Worm (Caenorhabditis elegans) whole organism, L4 larva: ENCODE data around the gene Y54G2A.7.
A peak's percentile ranks its signal among the peaks of the same experiment; 100 is the strongest.

ENCODE experiments used
- F10B5.3 ChIP-seq: sonication (generic microtip); optimal IDR thresholded peaks from 2 replicates; lab custom pipeline; 2016; ENCODE audit warnings: mild to moderate bottlenecking, missing genetic modification characterization, missing compliant biosample characterization
- F44E2.7 ChIP-seq: fragments of 200-800 bp; sonication (Bioruptor generic); IDR thresholded peaks from 2 replicates; pipeline ENCODE4 v2.1.2; 2022; ENCODE audit warnings: missing genetic modification characterization, missing compliant biosample characterization
- Y48G9A.11 ChIP-seq: fragments of 200-800 bp; sonication (Bioruptor generic); IDR thresholded peaks from 2 replicates; pipeline ENCODE4 v1.3.6; 2022; ENCODE audit warnings: missing genetic modification reagents, missing genetic modification characterization, missing compliant biosample characterization
- Y5F2A.4 ChIP-seq: fragments of 200-800 bp; sonication (Bioruptor generic); optimal IDR thresholded peaks from 2 replicates; lab custom pipeline; 2018; ENCODE audit warnings: mild to moderate bottlenecking, missing genetic modification characterization, missing compliant biosample characterization
- ZK337.2 ChIP-seq: fragments of 200-800 bp; sonication (Bioruptor generic); IDR thresholded peaks from 2 replicates; pipeline ENCODE4 v1.3.6; 2022; ENCODE audit warnings: missing genetic modification reagents, missing genetic modification characterization, missing compliant biosample characterization
- ZK546.5 ChIP-seq, 2 experiments: sonication (generic microtip); optimal IDR thresholded peaks; 2 replicates each; lab custom pipeline; 2017; ENCODE audit warnings: missing biosample characterization in 2 of 2, missing genetic modification characterization in 2 of 2
- aha-1 ChIP-seq: fragments of 150-350 bp; peaks from one replicate; lab custom pipeline; 2014; ENCODE audit warnings: missing biosample characterization, missing genetic modification characterization
- attf-4 ChIP-seq: sonication (generic microtip); optimal IDR thresholded peaks from 3 replicates; lab custom pipeline; 2017; ENCODE audit warnings: missing biosample characterization, missing genetic modification characterization
- ceh-20 ChIP-seq: fragments of 200-800 bp; sonication (Bioruptor generic); IDR thresholded peaks from 2 replicates; pipeline ENCODE4 v1.3.6; 2022; ENCODE audit warnings: missing genetic modification reagents, missing genetic modification characterization, missing compliant biosample characterization
- ceh-32 ChIP-seq: sonication (generic microtip); optimal IDR thresholded peaks from 2 replicates; lab custom pipeline; 2016; ENCODE audit warnings: mild to moderate bottlenecking, missing genetic modification characterization, missing compliant biosample characterization; ENCODE audit not compliant: poor library complexity
- ceh-82 ChIP-seq: sonication (generic microtip); optimal IDR thresholded peaks from 2 replicates; lab custom pipeline; 2017; ENCODE audit warnings: missing biosample characterization, missing genetic modification characterization
- ctbp-1 ChIP-seq: fragments of 200-800 bp; sonication (Bioruptor generic); IDR thresholded peaks from 2 replicates; pipeline ENCODE4 v1.3.6; 2022; ENCODE audit warnings: missing genetic modification reagents, missing genetic modification characterization, missing compliant biosample characterization
- daf-12 ChIP-seq: fragments of 150-350 bp; optimal IDR thresholded peaks from 2 replicates; lab custom pipeline; 2014; ENCODE audit warnings: missing biosample characterization, missing genetic modification reagents, missing genetic modification characterization
- daf-16 ChIP-seq, 3 experiments: sonication (generic microtip); optimal IDR thresholded peaks; 2 replicates each; lab custom pipeline; 2016 to 2017; ENCODE audit warnings: missing genetic modification characterization in 3 of 3, missing genetic modification reagents in 3 of 3, mild to moderate bottlenecking in 2 of 3, missing compliant biosample characterization in 2 of 3, missing biosample characterization in 1 of 3, moderate library complexity in 1 of 3
- dve-1 ChIP-seq: sonication (generic microtip); optimal IDR thresholded peaks from 2 replicates; lab custom pipeline; 2017; ENCODE audit warnings: antibody characterized with exemption, mild to moderate bottlenecking, missing genetic modification characterization, missing compliant biosample characterization; ENCODE audit not compliant: insufficient read depth
- egl-43 ChIP-seq: fragments of 200-800 bp; sonication (Bioruptor generic); IDR thresholded peaks from 2 replicates; pipeline ENCODE4 v1.3.6; 2022; ENCODE audit warnings: missing genetic modification reagents, missing genetic modification characterization, missing compliant biosample characterization
- gei-8 ChIP-seq: fragments of 200-800 bp; sonication (Bioruptor generic); optimal IDR thresholded peaks from 2 replicates; lab custom pipeline; 2018; ENCODE audit warnings: mild to moderate bottlenecking, missing genetic modification characterization, missing compliant biosample characterization
- hlh-11 ChIP-seq: fragments of 200-800 bp; sonication (Bioruptor generic); optimal IDR thresholded peaks from 2 replicates; lab custom pipeline; 2018; ENCODE audit warnings: mild to moderate bottlenecking, missing genetic modification characterization, missing compliant biosample characterization
- hlh-30 ChIP-seq: sonication (generic microtip); optimal IDR thresholded peaks from 2 replicates; lab custom pipeline; 2017; ENCODE audit warnings: antibody characterized with exemption, mild to moderate bottlenecking, missing genetic modification characterization, missing compliant biosample characterization; ENCODE audit not compliant: insufficient read depth
- hmg-1.1 ChIP-seq: fragments of 200-800 bp; sonication (Bioruptor generic); IDR thresholded peaks from 2 replicates; pipeline ENCODE4 v1.3.6; 2022; ENCODE audit warnings: missing genetic modification reagents, missing genetic modification characterization, missing compliant biosample characterization
- lin-1 ChIP-seq: fragments of 200-800 bp; sonication (Bioruptor generic); IDR thresholded peaks from 2 replicates; pipeline ENCODE4 v1.3.6; 2022; ENCODE audit warnings: missing genetic modification reagents, missing genetic modification characterization, missing compliant biosample characterization
- lin-15B ChIP-seq: fragments of 150-350 bp; sonication (generic microtip); optimal IDR thresholded peaks from 3 replicates; lab custom pipeline; 2014; ENCODE audit warnings: missing biosample characterization, missing genetic modification characterization
- lin-29 ChIP-seq: fragments of 200-800 bp; sonication (Bioruptor generic); IDR thresholded peaks from 2 replicates; pipeline ENCODE4 v1.3.6; 2022; ENCODE audit warnings: missing genetic modification reagents, missing genetic modification characterization, missing compliant biosample characterization
- lin-38 ChIP-seq: fragments of 200-800 bp; sonication (Bioruptor generic); IDR thresholded peaks from 2 replicates; pipeline ENCODE4 v1.3.6; 2022; ENCODE audit warnings: missing genetic modification reagents, missing genetic modification characterization, missing compliant biosample characterization
- lir-3 ChIP-seq: sonication (generic microtip); optimal IDR thresholded peaks from 2 replicates; lab custom pipeline; 2016; ENCODE audit warnings: mild to moderate bottlenecking, missing genetic modification characterization, missing compliant biosample characterization
- madf-5 ChIP-seq, 2 experiments: fragments of 200-800 bp; sonication (Bioruptor generic); IDR thresholded peaks; 2 replicates each; pipeline ENCODE4 v1.3.6; 2022; ENCODE audit warnings: missing compliant biosample characterization in 2 of 2, missing genetic modification characterization in 2 of 2
- madf-9 ChIP-seq: fragments of 200-800 bp; sonication (Bioruptor generic); conservative IDR thresholded peaks from 2 replicates; pipeline ENCODE4 v1.3.6; 2022; ENCODE audit warnings: missing genetic modification reagents, missing genetic modification characterization, missing compliant biosample characterization
- mdl-1 ChIP-seq, 2 experiments: fragments of 150-350 bp in 1 of 2; sonication (generic microtip) in 1 of 2; optimal IDR thresholded peaks; 2 replicates each; lab custom pipeline; 2014 to 2017; ENCODE audit warnings: missing biosample characterization in 2 of 2, missing genetic modification characterization in 2 of 2
- mes-2 ChIP-seq: sonication (generic microtip); optimal IDR thresholded peaks from 2 replicates; lab custom pipeline; 2016; ENCODE audit warnings: missing genotype, mild to moderate bottlenecking, missing genetic modification characterization, missing compliant biosample characterization; ENCODE audit not compliant: poor library complexity, severe bottlenecking
- mxl-3 ChIP-seq: fragments of 200-800 bp; sonication (Bioruptor generic); optimal IDR thresholded peaks from 2 replicates; lab custom pipeline; 2018; ENCODE audit warnings: mild to moderate bottlenecking, missing genetic modification characterization, missing compliant biosample characterization
- nhr-102 ChIP-seq: sonication (generic microtip); optimal IDR thresholded peaks from 2 replicates; lab custom pipeline; 2016; ENCODE audit warnings: mild to moderate bottlenecking, missing genetic modification characterization, moderate library complexity, missing compliant biosample characterization
- nhr-237 ChIP-seq: sonication (generic microtip); optimal IDR thresholded peaks from 2 replicates; lab custom pipeline; 2017; ENCODE audit warnings: missing biosample characterization, missing genetic modification characterization
- nhr-25 ChIP-seq: sonication (generic microtip); optimal IDR thresholded peaks from 2 replicates; lab custom pipeline; 2017; ENCODE audit warnings: missing genetic modification characterization, mild to moderate bottlenecking, missing compliant biosample characterization, antibody characterized with exemption, moderate library complexity, borderline replicate concordance; ENCODE audit not compliant: insufficient read depth
- nhr-28 ChIP-seq: fragments of 150-350 bp; optimal IDR thresholded peaks from 2 replicates; lab custom pipeline; 2014; ENCODE audit warnings: missing biosample characterization, missing genetic modification characterization
- nhr-41 ChIP-seq: fragments of 200-800 bp; sonication (Bioruptor generic); IDR thresholded peaks from 2 replicates; pipeline ENCODE4 v1.3.6; 2022; ENCODE audit warnings: missing genetic modification reagents, missing genetic modification characterization, missing compliant biosample characterization
- nhr-42 ChIP-seq: fragments of 200-800 bp; sonication (Bioruptor generic); IDR thresholded peaks from 2 replicates; pipeline ENCODE4 v1.3.6; 2022; ENCODE audit warnings: missing genetic modification characterization, missing compliant biosample characterization
- nhr-48 ChIP-seq: sonication (generic microtip); optimal IDR thresholded peaks from 2 replicates; lab custom pipeline; 2016; ENCODE audit warnings: mild to moderate bottlenecking, missing genetic modification characterization, missing compliant biosample characterization
- nhr-76 ChIP-seq: fragments of 150-350 bp; optimal IDR thresholded peaks from 2 replicates; lab custom pipeline; 2014; ENCODE audit warnings: missing biosample characterization, missing genetic modification characterization
- pha-4 ChIP-seq, 2 experiments: fragments of 150-350 bp in 1 of 2; fragments of 200-800 bp in 1 of 2; sonication (Bioruptor generic) in 1 of 2; IDR thresholded peaks in 1 of 2; optimal IDR thresholded peaks in 1 of 2; 2 replicates each; pipeline versions ENCODE4 v1.3.6 to Lab custom; 2014 to 2022; ENCODE audit warnings: missing genetic modification characterization in 2 of 2, missing genetic modification reagents in 2 of 2, missing biosample characterization in 1 of 2, missing compliant biosample characterization in 1 of 2
- php-3 ChIP-seq: fragments of 200-800 bp; sonication (Bioruptor generic); IDR thresholded peaks from 2 replicates; pipeline ENCODE4 v1.3.6; 2022; ENCODE audit warnings: missing genetic modification reagents, missing genetic modification characterization, missing compliant biosample characterization
- pqm-1 ChIP-seq: sonication (generic microtip); optimal IDR thresholded peaks from 2 replicates; lab custom pipeline; 2017; ENCODE audit warnings: missing biosample characterization, missing genetic modification characterization
- rbr-2 ChIP-seq: sonication (generic microtip); optimal IDR thresholded peaks from 2 replicates; lab custom pipeline; 2016; ENCODE audit warnings: missing genotype, missing genetic modification characterization, missing compliant biosample characterization
- skn-1 ChIP-seq: fragments of 150-350 bp; optimal IDR thresholded peaks from 2 replicates; lab custom pipeline; 2014; ENCODE audit warnings: missing biosample characterization, missing genetic modification characterization
- spr-1 ChIP-seq: sonication (generic microtip); optimal IDR thresholded peaks from 2 replicates; lab custom pipeline; 2016; ENCODE audit warnings: mild to moderate bottlenecking, missing genetic modification characterization, missing compliant biosample characterization
- spr-3 ChIP-seq: fragments of 200-800 bp; sonication (Bioruptor generic); optimal IDR thresholded peaks from 2 replicates; lab custom pipeline; 2018; ENCODE audit warnings: mild to moderate bottlenecking, missing genetic modification characterization, missing compliant biosample characterization
- tag-97 ChIP-seq: fragments of 200-800 bp; sonication (Bioruptor generic); IDR thresholded peaks from 2 replicates; pipeline ENCODE4 v1.3.6; 2022; ENCODE audit warnings: missing genetic modification characterization, missing compliant biosample characterization
- unc-39 ChIP-seq: sonication (generic microtip); optimal IDR thresholded peaks from 2 replicates; lab custom pipeline; 2017; ENCODE audit warnings: missing biosample characterization, missing genetic modification characterization
- zfp-3 ChIP-seq: fragments of 200-800 bp; sonication (Bioruptor generic); conservative IDR thresholded peaks from 2 replicates; pipeline ENCODE4 v1.3.6; 2022; ENCODE audit warnings: missing genetic modification reagents, missing genetic modification characterization, missing compliant biosample characterization
- zip-2 ChIP-seq: fragments of 150-350 bp; optimal IDR thresholded peaks from 2 replicates; lab custom pipeline; 2014; ENCODE audit warnings: missing biosample characterization, missing genetic modification characterization

Y54G2A.7 gene

ce11 chrIV:2802193-2802592 is 36.2 kb upstream of the Y54G2A.7 start (continued):
- TF ChIP-seq daf-16 (GFP tag; optimal IDR thresholded peaks at IDR 0.05; lab: Kevin White, UChicago) = peak in 1 of 2 experiments; percentile 69
- TF ChIP-seq daf-16 (tag; optimal IDR thresholded peaks at IDR 0.05; lab: Kevin White, UChicago) = peak; percentile 27
- peak; percentile 54 for TF ChIP-seq mes-2
- TF ChIP-seq pha-4 (GFP tag; IDR thresholded peaks at IDR 0.05; lab: Robert Waterston, UW) = peak; percentile 74
- no peak for TF ChIP-seq pha-4 (tag; optimal IDR thresholded peaks at IDR 0.05; lab: Kevin White, UChicago)
- TF ChIP-seq nhr-48 (tag; lab: Kevin White, UChicago) = no peak
- no peak for TF ChIP-seq nhr-28 (tag; lab: Kevin White, UChicago)
- TF ChIP-seq ZK546.5 (tag; optimal IDR thresholded peaks at IDR 0.05; lab: Kevin White, UChicago) = no peak
- peak; percentile 95 for TF ChIP-seq aha-1 (tag; lab: Kevin White, UChicago)
- TF ChIP-seq spr-1 (tag; lab: Kevin White, UChicago) = peak; percentile 28
- peak; percentile 42 for TF ChIP-seq hlh-30 (tag; lab: Kevin White, UChicago)
- no peak for TF ChIP-seq daf-12
- TF ChIP-seq ceh-20 = no peak
- TF ChIP-seq php-3 (GFP tag; lab: Robert Waterston, UW) = 0 out of 2 replicates have a peak, but pooled peaks have one; percentile 7
- TF ChIP-seq F44E2.7 (GFP tag; lab: Robert Waterston, UW) = 0 out of 2 replicates have a peak, but pooled peaks have one; percentile 23
- TF ChIP-seq pqm-1 (tag; lab: Kevin White, UChicago) = no peak
- peak; percentile 91 for TF ChIP-seq egl-43 (GFP tag; lab: Robert Waterston, UW)
- no peak for TF ChIP-seq lin-29 (GFP tag; lab: Robert Waterston, UW)
- TF ChIP-seq lin-38 = peak; percentile 65
- TF ChIP-seq skn-1 (tag; lab: Kevin White, UChicago) = no peak
- no peak for TF ChIP-seq nhr-42 (GFP tag; lab: Robert Waterston, UW)
- TF ChIP-seq ceh-82 = no peak
- peak; percentile 52; the same call in 1 of the 2 replicates for TF ChIP-seq ctbp-1 (GFP tag; lab: Robert Waterston, UW)
- TF ChIP-seq mdl-1 (tag; optimal IDR thresholded peaks at IDR 0.05; lab: Kevin White, UChicago) = no peak
- no peak for TF ChIP-seq zip-2 (tag; lab: Kevin White, UChicago)
- TF ChIP-seq lin-1 (GFP tag; lab: Robert Waterston, UW) = no peak
- no peak for TF ChIP-seq attf-4 (tag; lab: Kevin White, UChicago)
- TF ChIP-seq ZK337.2 (GFP tag; lab: Robert Waterston, UW) = no peak
- peak; percentile 13 for TF ChIP-seq dve-1 (tag; lab: Kevin White, UChicago)
- no peak for TF ChIP-seq ceh-32
- no peak for TF ChIP-seq lir-3 (tag; lab: Kevin White, UChicago)
- no peak for TF ChIP-seq spr-3 (GFP tag; lab: Kevin White, UChicago)
- TF ChIP-seq nhr-25 (tag; lab: Kevin White, UChicago) = no peak
- TF ChIP-seq unc-39 (tag; lab: Kevin White, UChicago) = no peak
- no peak for TF ChIP-seq nhr-102
- peak; percentile 5 for TF ChIP-seq hlh-11 (tag; lab: Kevin White, UChicago)
- TF ChIP-seq Y5F2A.4 (GFP tag; lab: Kevin White, UChicago) = peak; percentile 48
- TF ChIP-seq F10B5.3 (tag; lab: Kevin White, UChicago) = no peak
- 0 out of 4 replicates have a peak, but pooled peaks of 1 of the 2 experiments have one; percentile 51 for TF ChIP-seq madf-5 (GFP tag; IDR thresholded peaks at IDR 0.05; lab: Robert Waterston, UW)
- TF ChIP-seq lin-15B (tag; lab: Kevin White, UChicago) = no peak
- no peak for TF ChIP-seq rbr-2 (tag; lab: Kevin White, UChicago)
- TF ChIP-seq Y48G9A.11 (GFP tag; lab: Robert Waterston, UW) = peak; percentile 75
- TF ChIP-seq madf-9 (GFP tag; lab: Robert Waterston, UW) = peak; percentile 68; the same call in 1 of the 2 replicates
- no peak for TF ChIP-seq gei-8 (GFP tag; lab: Kevin White, UChicago)
- no peak for TF ChIP-seq nhr-41 (GFP tag; lab: Robert Waterston, UW)
- TF ChIP-seq mxl-3 (GFP tag; lab: Kevin White, UChicago) = no peak
- TF ChIP-seq nhr-237 (tag; lab: Kevin White, UChicago) = no peak
- no peak for TF ChIP-seq tag-97 (GFP tag; lab: Robert Waterston, UW)
- TF ChIP-seq nhr-76 (tag; lab: Kevin White, UChicago) = no peak
- peak; percentile 51; the same call in 1 of the 2 replicates for TF ChIP-seq hmg-1.1
- no peak for TF ChIP-seq zfp-3 (GFP tag; lab: Robert Waterston, UW)
